Fruit fly (Drosophila melanogaster): Measurements from ENCODE around the gene Naa60.

The Naa60 gene

dm6 chr3L:9696650-9697526 is 29.8 kb upstream of the Naa60 start, which contains the start of gene Prps (continued):
- TF ChIP-seq CG4318 (GFP tag; optimal IDR thresholded peaks at IDR 0.05), result no peak
- TF ChIP-seq ss (GFP tag; optimal IDR thresholded peaks at IDR 0.05), result peak; percentile 84 to 86
- TF ChIP-seq dsx (GFP tag; optimal IDR thresholded peaks at IDR 0.05; ENCODE audit: poor library complexity, severe bottlenecking), result peak; percentile 79
- TF ChIP-seq CG11762 (GFP tag; optimal IDR thresholded peaks at IDR 0.05; ENCODE audit: insufficient read depth), result peak; percentile 79
- peak; percentile 92 for TF ChIP-seq CG6854 (GFP tag; optimal IDR thresholded peaks at IDR 0.05)
- peak; percentile 82 for TF ChIP-seq Sox14 (GFP tag; optimal IDR thresholded peaks at IDR 0.05)
- TF ChIP-seq vri (GFP tag; optimal IDR thresholded peaks at IDR 0.05), result peak; percentile 91
- peak; percentile 93 for TF ChIP-seq CG3919 (GFP tag; optimal IDR thresholded peaks at IDR 0.05)
- peak; percentile 90 for TF ChIP-seq CG6792 (GFP tag; optimal IDR thresholded peaks at IDR 0.05)
- TF ChIP-seq CG10631 (GFP tag; optimal IDR thresholded peaks at IDR 0.05), result no peak
- TF ChIP-seq Blimp-1 (GFP tag; optimal IDR thresholded peaks at IDR 0.05), result peak; percentile 69
- TF ChIP-seq Sox15 (GFP tag; optimal IDR thresholded peaks at IDR 0.05), result peak; percentile 61
- peak; percentile 89 for TF ChIP-seq Met (GFP tag; optimal IDR thresholded peaks at IDR 0.05)
- no peak for TF ChIP-seq Hr38 (GFP tag; optimal IDR thresholded peaks at IDR 0.05)
- TF ChIP-seq CG16779 (tag; optimal IDR thresholded peaks at IDR 0.05), result peak; percentile 83
- peak; percentile 54 for TF ChIP-seq fd59A (GFP tag; optimal IDR thresholded peaks at IDR 0.05)
- peak; percentile 83 for TF ChIP-seq CG31627 (GFP tag; optimal IDR thresholded peaks at IDR 0.05)
- TF ChIP-seq Lpt (GFP tag; optimal IDR thresholded peaks at IDR 0.05), result peak; percentile 70
- TF ChIP-seq esn (GFP tag; optimal IDR thresholded peaks at IDR 0.05), result peak; percentile 91
- TF ChIP-seq CG1621 (tag; optimal IDR thresholded peaks at IDR 0.05), result peak; percentile 72
- TF ChIP-seq CG6808 (GFP tag; optimal IDR thresholded peaks at IDR 0.05), result peak; percentile 77
- TF ChIP-seq net (GFP tag; optimal IDR thresholded peaks at IDR 0.05), result peak; percentile 87
- peak; percentile 81 for TF ChIP-seq CG9139 (GFP tag; optimal IDR thresholded peaks at IDR 0.05)
- TF ChIP-seq Sox102F (GFP tag; optimal IDR thresholded peaks at IDR 0.05), result peak; percentile 93
- TF ChIP-seq pdm3 (GFP tag; optimal IDR thresholded peaks at IDR 0.05), result peak; percentile 88

DNA sequence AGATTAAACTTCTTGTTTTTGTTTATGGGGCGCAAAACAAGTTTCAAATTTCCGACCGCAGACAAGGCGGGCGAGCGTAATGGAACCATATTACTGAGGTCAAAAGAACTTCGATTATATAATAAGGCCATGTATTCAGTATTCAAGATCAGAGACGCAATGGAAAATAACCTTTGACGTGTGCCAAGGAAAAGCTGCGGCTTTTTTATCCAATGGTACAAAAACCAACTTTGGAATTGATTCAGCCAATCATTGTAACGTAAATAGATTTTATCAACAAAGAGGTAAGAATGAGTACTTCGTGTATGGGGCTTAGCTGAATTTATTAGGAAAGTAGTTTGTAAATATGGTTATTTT is 29.2 kb upstream of the Naa60 start:
- no peak for TF ChIP-seq CG7368 (GFP tag; optimal IDR thresholded peaks at IDR 0.05)
- TF ChIP-seq Eip93F (GFP tag; optimal IDR thresholded peaks at IDR 0.05), result no peak
- no peak for TF ChIP-seq svp (GFP tag)
- no peak for TF ChIP-seq fd85E (GFP tag; optimal IDR thresholded peaks at IDR 0.05)
- no peak for TF ChIP-seq CG11294 (GFP tag; IDR thresholded peaks at IDR 0.05)
- TF ChIP-seq achi (GFP tag; optimal IDR thresholded peaks at IDR 0.05), result no peak
- TF ChIP-seq spab (GFP tag; optimal IDR thresholded peaks at IDR 0.05), result no peak
- no peak for TF ChIP-seq Eip78C (GFP tag)
- TF ChIP-seq CG6808 (GFP tag; optimal IDR thresholded peaks at IDR 0.05), result no peak
- TF ChIP-seq ss (GFP tag; optimal IDR thresholded peaks at IDR 0.05), result no peak
- TF ChIP-seq CG11762 (GFP tag; optimal IDR thresholded peaks at IDR 0.05; ENCODE audit: insufficient read depth), result no peak
- no peak for TF ChIP-seq CG3032 (tag; optimal IDR thresholded peaks at IDR 0.05)
- TF ChIP-seq CG32006 (GFP tag; optimal IDR thresholded peaks at IDR 0.05), result no peak

dm6 chr3L:9698193-9698642 is 28.5 kb upstream of the Naa60 start, which contains the start of gene Ubc4:
Gene Ubc4 (plus strand): TSS chr3L:9698336.
- TF ChIP-seq CG8119 (GFP tag; IDR thresholded peaks at IDR 0.05) (peak; percentile 36; the same call in 1 of the 3 replicates), CG6163 (GFP tag; IDR thresholded peaks at IDR 0.05) (0 out of 3 replicates have a peak, but pooled peaks have one; percentile 39), net (GFP tag; optimal IDR thresholded peaks at IDR 0.05) (no peak), Hr38 (GFP tag; optimal IDR thresholded peaks at IDR 0.05) (no peak), Eip93F (GFP tag; optimal IDR thresholded peaks at IDR 0.05) (no peak), CG6792 (GFP tag; optimal IDR thresholded peaks at IDR 0.05) (no peak), CG15336 (GFP tag; IDR thresholded peaks at IDR 0.05) (peak; percentile 31; the same call in 1 of the 2 replicates), CG32006 (GFP tag; optimal IDR thresholded peaks at IDR 0.05) (no peak), Gug (GFP tag; IDR thresholded peaks at IDR 0.05) (no peak), CG3032 (tag; optimal IDR thresholded peaks at IDR 0.05) (peak; percentile 34), Ets96B (tag; optimal IDR thresholded peaks at IDR 0.05) (peak; percentile 7), Blimp-1 (GFP tag; optimal IDR thresholded peaks at IDR 0.05) (no peak), lz (GFP tag; optimal IDR thresholded peaks at IDR 0.05) (peak; percentile 2), CG11902 (GFP tag; optimal IDR thresholded peaks at IDR 0.05) (no peak), svp (GFP tag) (peak; percentile 72), CG31627 (GFP tag; optimal IDR thresholded peaks at IDR 0.05) (peak; percentile 14), Eip78C (GFP tag) (no peak), CG6808 (GFP tag; optimal IDR thresholded peaks at IDR 0.05) (no peak), cyc (GFP tag; optimal IDR thresholded peaks at IDR 0.05) (no peak), CG1621 (tag; optimal IDR thresholded peaks at IDR 0.05) (peak; percentile 49), fkh (GFP tag; optimal IDR thresholded peaks at IDR 0.05) (no peak), OdsH (GFP tag; optimal IDR thresholded peaks at IDR 0.05) (no peak), CG6276 (GFP tag; optimal IDR thresholded peaks at IDR 0.05) (no peak)

All from whole organism, prepupa.